Fruit fly (Drosophila melanogaster) whole organism: ENCODE data around the gene TwdlP.

ENCODE experiments used
- CG8478 ChIP-seq: fragments of >200 bp; optimal IDR thresholded peaks from 2 replicates; lab custom pipeline; 2018; ENCODE audit warnings: inconsistent platforms
- Dll ChIP-seq: fragments of >200 bp; optimal IDR thresholded peaks from 2 replicates; lab custom pipeline; 2017
- EcR ChIP-seq, 2 experiments: fragments of >200 bp; optimal IDR thresholded peaks; 2 replicates each; lab custom pipeline; 2017; ENCODE audit warnings: missing biosample characterization in 2 of 2, missing genetic modification characterization in 2 of 2, missing genetic modification reagents in 2 of 2
- pan ChIP-seq: fragments of >200 bp; optimal IDR thresholded peaks from 2 replicates; lab custom pipeline; 2017
- psq ChIP-seq: fragments of >200 bp; optimal IDR thresholded peaks from 2 replicates; lab custom pipeline; 2017
- usp ChIP-seq: fragments of >200 bp; optimal IDR thresholded peaks from 2 replicates; lab custom pipeline; 2017; ENCODE audit warnings: missing biosample characterization, missing genetic modification characterization, mixed read lengths

Gene TwdlP

dm6 chr3R:26621314-26621813 lies at the start of gene TwdlP:
TwdlP (minus strand) TSS chr3R:26621364.
- TF ChIP-seq EcR (GFP tag; optimal IDR thresholded peaks at IDR 0.05; lab: Kevin White, UChicago), result no peak
- TF ChIP-seq psq (lab: Kevin White, UChicago), result no peak
- TF ChIP-seq usp (GFP tag; lab: Kevin White, UChicago), result no peak
- TF ChIP-seq pan, result no peak
- TF ChIP-seq Dll, result no peak
- no peak for TF ChIP-seq CG8478 (lab: Kevin White, UChicago)

- TF ChIP-seq Dll, result no peak
- no peak for TF ChIP-seq EcR (GFP tag; optimal IDR thresholded peaks at IDR 0.05; lab: Kevin White, UChicago)
- no peak for TF ChIP-seq pan
- no peak for TF ChIP-seq psq (lab: Kevin White, UChicago)
- no peak for TF ChIP-seq CG8478 (lab: Kevin White, UChicago)
- TF ChIP-seq usp (GFP tag; lab: Kevin White, UChicago), result no peak
These were observed 49.1 kb upstream of the TwdlP start for dm6 chr3R:26670277-26670676.

dm6 chr3R:26656140-26656539 lies 35.0 kb upstream of the TwdlP start, which contains the start of gene Tb:
Tb (plus strand) TSS chr3R:26656440.
- TF ChIP-seq Dll (no peak), EcR (GFP tag; optimal IDR thresholded peaks at IDR 0.05; lab: Kevin White, UChicago) (no peak), pan (no peak), CG8478 (lab: Kevin White, UChicago) (no peak), usp (GFP tag; lab: Kevin White, UChicago) (no peak), psq (lab: Kevin White, UChicago) (no peak)

dm6 chr3R:26655416-26655945 lies 34.3 kb upstream of the TwdlP start:
- no peak for TF ChIP-seq CG8478 (lab: Kevin White, UChicago)
- TF ChIP-seq pan, result no peak
- TF ChIP-seq Dll, result no peak
- no peak for TF ChIP-seq usp (GFP tag; lab: Kevin White, UChicago)
- no peak for TF ChIP-seq psq (lab: Kevin White, UChicago)
- TF ChIP-seq EcR (GFP tag; optimal IDR thresholded peaks at IDR 0.05; lab: Kevin White, UChicago), result no peak

- TF ChIP-seq EcR (GFP tag; optimal IDR thresholded peaks at IDR 0.05; lab: Kevin White, UChicago) (no peak), pan (no peak), Dll (no peak), usp (GFP tag; lab: Kevin White, UChicago) (no peak), CG8478 (lab: Kevin White, UChicago) (no peak), psq (lab: Kevin White, UChicago) (no peak)
These were observed 33.4 kb upstream of the TwdlP start for dm6 chr3R:26654594-26654993.

- TF ChIP-seq pan (no peak), EcR (GFP tag; optimal IDR thresholded peaks at IDR 0.05; lab: Kevin White, UChicago) (no peak), psq (lab: Kevin White, UChicago) (no peak), usp (GFP tag; lab: Kevin White, UChicago) (no peak), Dll (no peak), CG8478 (lab: Kevin White, UChicago) (no peak)
These were observed 18.4 kb upstream of the TwdlP start, which contains the start of gene TwdlD for dm6 chr3R:26639503-26640075. TwdlD (plus strand) TSS chr3R:26640025.

DNA sequence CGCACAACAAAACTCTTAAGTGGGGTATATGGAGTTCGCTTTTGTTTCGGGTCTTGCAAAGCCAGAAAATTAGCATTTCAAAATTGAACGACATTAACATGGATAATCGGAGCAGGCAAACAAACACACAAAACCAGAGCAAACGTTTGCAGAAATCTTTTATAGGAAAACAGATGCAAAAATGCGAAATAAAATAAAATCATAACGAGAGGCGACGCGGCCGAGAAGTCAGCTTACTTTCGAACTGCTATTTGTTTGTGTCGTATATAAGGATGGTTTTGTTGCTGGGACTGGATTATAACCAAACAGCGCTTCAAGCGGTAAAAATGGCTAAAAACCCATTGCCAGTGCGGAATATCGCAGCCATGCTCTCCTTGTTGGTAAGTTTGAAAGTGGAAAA lies 15.2 kb upstream of the TwdlP start, which contains the start of gene TwdlS:
Gene TwdlS, plus strand, starts transcription at position 301 of the 400 bp plus-strand sequence.
- TF ChIP-seq CG8478 (lab: Kevin White, UChicago) (no peak), Dll (no peak), EcR (GFP tag; optimal IDR thresholded peaks at IDR 0.05; lab: Kevin White, UChicago) (no peak), usp (GFP tag; lab: Kevin White, UChicago) (no peak), pan (no peak), psq (lab: Kevin White, UChicago) (no peak)

DNA sequence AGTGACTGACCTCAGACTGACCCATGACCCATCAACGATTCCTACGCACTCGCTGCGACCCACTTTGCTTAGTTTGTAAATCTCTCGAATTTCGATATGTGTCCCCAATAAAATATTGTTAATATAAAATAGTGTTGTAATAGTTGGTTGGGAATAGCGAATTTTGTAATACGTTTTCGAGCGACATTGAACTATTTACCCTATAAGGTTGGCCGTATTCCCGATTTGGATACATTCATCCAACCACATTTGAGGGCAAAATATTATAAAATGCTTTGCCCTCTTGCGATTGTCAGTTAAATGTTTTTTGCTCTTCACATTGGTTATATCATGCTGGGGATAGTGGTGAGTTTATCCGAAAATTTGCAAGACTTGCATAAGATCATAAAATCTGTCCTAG lies 13.4 kb upstream of the TwdlP start, which contains the start of gene TwdlR:
Gene TwdlR, plus strand, starts transcription at position 301 of the 400 bp plus-strand sequence.
- TF ChIP-seq pan (no peak), usp (GFP tag; lab: Kevin White, UChicago) (no peak), Dll (no peak), EcR (GFP tag; optimal IDR thresholded peaks at IDR 0.05; lab: Kevin White, UChicago) (no peak), psq (lab: Kevin White, UChicago) (no peak), CG8478 (lab: Kevin White, UChicago) (no peak)

DNA sequence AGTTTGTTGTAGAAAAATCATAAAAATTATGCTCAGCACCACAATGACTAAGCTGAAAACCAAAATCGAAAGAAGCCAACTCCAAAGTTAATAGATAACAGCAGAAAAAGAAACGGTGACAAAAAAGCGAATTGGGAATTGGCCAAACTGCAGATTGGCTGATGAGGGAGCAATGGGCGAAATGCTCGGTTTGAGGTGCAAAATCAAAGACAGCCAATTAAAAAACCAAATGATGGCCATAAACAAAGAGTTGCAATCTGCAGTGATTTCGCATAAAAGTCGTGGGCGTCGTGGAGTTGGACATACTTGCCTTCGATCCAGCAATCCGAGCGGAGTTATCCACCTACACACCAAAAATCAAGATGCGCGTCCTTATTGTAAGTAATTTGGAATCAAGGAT lies 12.3 kb upstream of the TwdlP start, which contains the start of gene TwdlH:
Gene TwdlH, plus strand, starts transcription at position 301 of the 400 bp plus-strand sequence.
- no peak for TF ChIP-seq usp (GFP tag; lab: Kevin White, UChicago)
- no peak for TF ChIP-seq CG8478 (lab: Kevin White, UChicago)
- TF ChIP-seq pan, result no peak
- no peak for TF ChIP-seq psq (lab: Kevin White, UChicago)
- TF ChIP-seq Dll, result no peak
- TF ChIP-seq EcR (GFP tag; optimal IDR thresholded peaks at IDR 0.05; lab: Kevin White, UChicago), result no peak

DNA sequence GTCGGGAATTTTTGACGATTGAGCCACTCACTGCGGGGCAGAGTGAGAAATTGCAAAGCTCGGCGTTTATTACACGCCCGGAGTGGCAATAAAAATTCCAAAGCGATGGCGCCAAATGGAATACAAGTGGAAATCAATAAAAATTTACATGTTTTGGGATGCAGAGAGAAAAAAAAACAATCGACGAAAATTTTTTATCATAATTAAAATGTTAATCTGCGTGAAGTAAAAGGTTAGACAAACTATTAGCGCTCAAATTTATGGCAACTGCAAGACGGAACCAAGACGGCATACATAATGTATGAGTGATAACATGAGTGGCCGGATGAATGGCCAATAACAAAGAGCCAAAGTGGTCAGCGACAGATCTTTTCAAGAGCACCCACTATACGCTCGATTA lies 11.8 kb upstream of the TwdlP start:
- TF ChIP-seq Dll, result no peak
- no peak for TF ChIP-seq pan
- TF ChIP-seq usp (GFP tag; lab: Kevin White, UChicago), result no peak
- TF ChIP-seq EcR (GFP tag; optimal IDR thresholded peaks at IDR 0.05; lab: Kevin White, UChicago), result no peak
- TF ChIP-seq CG8478 (lab: Kevin White, UChicago), result no peak
- no peak for TF ChIP-seq psq (lab: Kevin White, UChicago)

DNA sequence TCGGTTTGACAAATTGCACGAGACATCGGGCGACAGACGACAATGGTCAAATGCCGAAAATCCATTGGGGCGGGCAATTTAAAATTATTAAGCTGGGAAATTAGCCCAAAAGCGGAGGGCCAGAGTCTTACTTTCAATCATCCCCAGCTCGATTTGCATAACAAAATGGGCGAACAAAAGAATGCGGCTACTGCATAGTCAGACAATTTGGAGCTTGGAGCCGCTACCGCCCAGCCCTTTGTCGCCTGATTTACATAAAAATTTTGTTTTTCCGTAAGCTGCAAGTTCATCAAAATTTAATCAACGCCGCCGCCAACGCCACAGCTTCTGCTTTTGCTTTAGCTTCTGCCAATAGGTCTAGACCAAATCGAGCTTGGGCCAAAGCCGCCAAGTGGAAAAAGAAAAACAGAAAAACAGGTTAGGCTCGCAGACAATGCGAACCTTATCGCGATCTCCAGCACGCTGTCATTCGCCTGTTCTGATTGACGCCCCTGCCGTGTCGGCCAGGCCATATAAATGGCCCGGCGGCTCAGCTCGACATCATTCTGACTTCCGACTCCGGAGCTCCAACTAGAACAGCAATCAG lies 10.3 kb upstream of the TwdlP start, which contains the start of gene TwdlN:
Gene TwdlN, plus strand, starts transcription at position 536 of the 586 bp plus-strand sequence.
- TF ChIP-seq Dll (no peak), pan (no peak), psq (lab: Kevin White, UChicago) (no peak), CG8478 (lab: Kevin White, UChicago) (no peak), EcR (GFP tag; optimal IDR thresholded peaks at IDR 0.05; lab: Kevin White, UChicago) (no peak), usp (GFP tag; lab: Kevin White, UChicago) (no peak)
